Fruit fly (Drosophila melanogaster): Measurements from ENCODE around the gene sog.

- TF ChIP-seq CG11398 (GFP tag; optimal IDR thresholded peaks at IDR 0.05) (no peak), CG17802 (tag; optimal IDR thresholded peaks at IDR 0.05) (no peak), CG16863 (GFP tag; optimal IDR thresholded peaks at IDR 0.05) (no peak), CG17359 (tag; optimal IDR thresholded peaks at IDR 0.05) (no peak), CG14050 (GFP tag; IDR thresholded peaks at IDR 0.05) (no peak), NC2β (GFP tag; optimal IDR thresholded peaks at IDR 0.05) (no peak), CG17568 (GFP tag; optimal IDR thresholded peaks at IDR 0.05) (no peak), nerfin-1 (tag; optimal IDR thresholded peaks at IDR 0.05) (no peak), ash1 (GFP tag; optimal IDR thresholded peaks at IDR 0.05) (no peak), jing (GFP tag; optimal IDR thresholded peaks at IDR 0.05) (no peak), CG2120 (GFP tag; optimal IDR thresholded peaks at IDR 0.05) (no peak), CG13894 (tag; optimal IDR thresholded peaks at IDR 0.05) (peak; percentile 13), Usf (GFP tag; optimal IDR thresholded peaks at IDR 0.05) (no peak), hth (optimal IDR thresholded peaks at IDR 0.05) (no peak)
These were observed 9.4 kb downstream of the sog start for dm6 chrX:15623809-15624208.
